Fruit fly (Drosophila melanogaster): ENCODE results near the gene Mrp4.

- TF ChIP-seq CG17361 (GFP tag; IDR thresholded peaks at IDR 0.05) (no peak), br (optimal IDR thresholded peaks at IDR 0.05) (no peak), sim (GFP tag; IDR thresholded peaks at IDR 0.05) (0 out of 2 replicates have a peak, but pooled peaks have one; percentile 25), tgo (GFP tag; IDR thresholded peaks at IDR 0.05) (no peak), CG6791 (GFP tag; IDR thresholded peaks at IDR 0.05; ENCODE audit: partially characterized antibody) (0 out of 3 replicates have a peak, but pooled peaks have one; percentile 23), sna (GFP tag; IDR thresholded peaks at IDR 0.05; ENCODE audit: partially characterized antibody) (0 out of 2 replicates have a peak, but pooled peaks have one; percentile 32), Hr39 (optimal IDR thresholded peaks at IDR 0.05) (no peak), crc (GFP tag; optimal IDR thresholded peaks at IDR 0.05) (no peak)
These were observed 2.1 kb upstream of the Mrp4 start, which contains the start of the genes fabp and sea for dm6 chr3R:11566769-11567570.
